Fruit fly (Drosophila melanogaster): ENCODE data around the gene CG10366.

CG10366 gene

dm6 chr2L:19572496-19573317, 11.3 kb upstream of the CG10366 start (continued):
- TF ChIP-seq tll (GFP tag; optimal IDR thresholded peaks at IDR 0.05) (no peak), gsb-n (tag; optimal IDR thresholded peaks at IDR 0.05) (peak; percentile 60), Optix (GFP tag; IDR thresholded peaks at IDR 0.05) (no peak), zen2 (GFP tag; IDR thresholded peaks at IDR 0.05; ENCODE audit: partially characterized antibody) (no peak), CG6765 (GFP tag; optimal IDR thresholded peaks at IDR 0.05) (peak; percentile 45), CG12155 (GFP tag; optimal IDR thresholded peaks at IDR 0.05) (peak; percentile 68), HmgZ (tag; optimal IDR thresholded peaks at IDR 0.05) (peak; percentile 43), CG18476 (GFP tag; optimal IDR thresholded peaks at IDR 0.05) (peak; percentile 62), ttk (GFP tag; IDR thresholded peaks at IDR 0.05) (0 out of 2 replicates have a peak, but pooled peaks have one; percentile 6), hkb (optimal IDR thresholded peaks at IDR 0.05) (no peak), hkb (GFP tag; IDR thresholded peaks at IDR 0.05) (peak; percentile 72), lab (GFP tag; optimal IDR thresholded peaks at IDR 0.05) (peak; percentile 81), Mes4 (GFP tag; optimal IDR thresholded peaks at IDR 0.05) (no peak), CG15514 (GFP tag; optimal IDR thresholded peaks at IDR 0.05) (peak; percentile 66), sd (tag; optimal IDR thresholded peaks at IDR 0.05) (no peak), CG4730 (GFP tag; IDR thresholded peaks at IDR 0.05) (0 out of 2 replicates have a peak, but pooled peaks have one; percentile 12), ap (GFP tag; IDR thresholded peaks at IDR 0.05) (no peak), chn (GFP tag; optimal IDR thresholded peaks at IDR 0.05) (peak; percentile 46), chif (GFP tag; optimal IDR thresholded peaks at IDR 0.05) (peak in 1 of 2 experiments; percentile 55), CG33213 (GFP tag; optimal IDR thresholded peaks at IDR 0.05) (no peak), HLH54F (GFP tag; optimal IDR thresholded peaks at IDR 0.05) (peak; percentile 71), knrl (GFP tag; IDR thresholded peaks at IDR 0.05; ENCODE audit: partially characterized antibody) (no peak), Vsx1 (GFP tag; optimal IDR thresholded peaks at IDR 0.05) (peak; percentile 36), Nf-YB (GFP tag; optimal IDR thresholded peaks at IDR 0.05) (peak; percentile 52), ewg (GFP tag; optimal IDR thresholded peaks at IDR 0.05) (no peak), Nf-YA (GFP tag; IDR thresholded peaks at IDR 0.05) (no peak), CG32532 (GFP tag; IDR thresholded peaks at IDR 0.05) (peak; percentile 65), CG30403 (GFP tag; optimal IDR thresholded peaks at IDR 0.05) (peak; percentile 69), D19B (GFP tag; optimal IDR thresholded peaks at IDR 0.05) (peak; percentile 100), CG13775 (GFP tag; optimal IDR thresholded peaks at IDR 0.05) (peak; percentile 74), Doc3 (GFP tag; IDR thresholded peaks at IDR 0.05; ENCODE audit: partially characterized antibody) (no peak), CG8359 (GFP tag; optimal IDR thresholded peaks at IDR 0.05; ENCODE audit: borderline replicate concordance) (no peak), Lim3 (GFP tag; IDR thresholded peaks at IDR 0.05) (no peak), CG6689 (GFP tag; IDR thresholded peaks at IDR 0.05) (peak; percentile 71), CHES-1-like (GFP tag; optimal IDR thresholded peaks at IDR 0.05) (peak; percentile 28), CG34376 (GFP tag; optimal IDR thresholded peaks at IDR 0.05) (peak; percentile 73), CG2120 (GFP tag; optimal IDR thresholded peaks at IDR 0.05) (peak; percentile 90), her (GFP tag; optimal IDR thresholded peaks at IDR 0.05) (peak; percentile 16), NFAT (GFP tag; IDR thresholded peaks at IDR 0.05) (no peak), ac (GFP tag; optimal IDR thresholded peaks at IDR 0.05) (no peak), CG31388 (GFP tag; optimal IDR thresholded peaks at IDR 0.05) (no peak), CG9437 (GFP tag; optimal IDR thresholded peaks at IDR 0.05) (peak; percentile 2), ato (GFP tag; IDR thresholded peaks at IDR 0.05; ENCODE audit: partially characterized antibody) (no peak), CG11456 (GFP tag; IDR thresholded peaks at IDR 0.05) (no peak; the same call in 2 of the 3 replicates), MTF-1 (GFP tag; optimal IDR thresholded peaks at IDR 0.05; ENCODE audit: borderline replicate concordance) (no peak), Mrtf (GFP tag; IDR thresholded peaks at IDR 0.05) (0 out of 3 replicates have a peak, but pooled peaks have one; percentile 8), bab2 (GFP tag; optimal IDR thresholded peaks at IDR 0.05) (peak; percentile 12), CG12942 (GFP tag; optimal IDR thresholded peaks at IDR 0.05) (peak; percentile 28)

All from whole organism, embryonic.